Worm (Caenorhabditis elegans): ENCODE data around the gene T08B6.1.

The T08B6.1 gene

ce11 chrIV:4903961-4904360 lies 16.8 kb upstream of the T08B6.1 start, which contains the start of gene str-161:
Gene str-161, minus strand, starts transcription at chrIV:4904061.
- TF ChIP-seq T22C8.4 (GFP tag; IDR thresholded peaks at IDR 0.05) (no peak), ztf-23 (GFP tag; IDR thresholded peaks at IDR 0.05) (no peak), klf-2 (GFP tag; conservative IDR thresholded peaks at IDR 0.05) (no peak), flt-1 (GFP tag; IDR thresholded peaks at IDR 0.05) (no peak), ztf-29 (GFP tag; IDR thresholded peaks at IDR 0.05) (no peak), med-1 (GFP tag; optimal IDR thresholded peaks at IDR 0.05; ENCODE audit: insufficient read depth) (no peak), cog-1 (tag; optimal IDR thresholded peaks at IDR 0.05) (no peak), tab-1 (GFP tag; IDR thresholded peaks at IDR 0.05) (no peak), ref-1 (GFP tag; conservative IDR thresholded peaks at IDR 0.05) (no peak)

ce11 chrIV:4890543-4890942 lies 3.4 kb upstream of the T08B6.1 start, which contains the start of gene T08B6.9:
Gene T08B6.9, plus strand, starts transcription at chrIV:4890843.
- TF ChIP-seq tab-1 (GFP tag; IDR thresholded peaks at IDR 0.05) = no peak
- TF ChIP-seq med-1 (GFP tag; optimal IDR thresholded peaks at IDR 0.05; ENCODE audit: insufficient read depth) = no peak
- no peak for TF ChIP-seq ref-1 (GFP tag; conservative IDR thresholded peaks at IDR 0.05)
- TF ChIP-seq klf-2 (GFP tag; conservative IDR thresholded peaks at IDR 0.05) = no peak
- TF ChIP-seq T22C8.4 (GFP tag; IDR thresholded peaks at IDR 0.05) = no peak
- no peak for TF ChIP-seq flt-1 (GFP tag; IDR thresholded peaks at IDR 0.05)
- TF ChIP-seq ztf-23 (GFP tag; IDR thresholded peaks at IDR 0.05) = no peak
- no peak for TF ChIP-seq ztf-29 (GFP tag; IDR thresholded peaks at IDR 0.05)
- TF ChIP-seq cog-1 (tag; optimal IDR thresholded peaks at IDR 0.05) = no peak

- TF ChIP-seq T22C8.4 (GFP tag; IDR thresholded peaks at IDR 0.05) (no peak), ref-1 (GFP tag; conservative IDR thresholded peaks at IDR 0.05) (no peak), cog-1 (tag; optimal IDR thresholded peaks at IDR 0.05) (no peak), ztf-29 (GFP tag; IDR thresholded peaks at IDR 0.05) (no peak), med-1 (GFP tag; optimal IDR thresholded peaks at IDR 0.05; ENCODE audit: insufficient read depth) (no peak), tab-1 (GFP tag; IDR thresholded peaks at IDR 0.05) (no peak), klf-2 (GFP tag; conservative IDR thresholded peaks at IDR 0.05) (no peak), flt-1 (GFP tag; IDR thresholded peaks at IDR 0.05) (no peak), ztf-23 (GFP tag; IDR thresholded peaks at IDR 0.05) (no peak)
Measured at ce11 chrIV:4889613-4890012, 2.5 kb upstream of the T08B6.1 start, which contains the start of gene sgnh-1. Gene sgnh-1, plus strand, starts transcription at chrIV:4889913.

- no peak for TF ChIP-seq T22C8.4 (GFP tag; IDR thresholded peaks at IDR 0.05)
- TF ChIP-seq ztf-29 (GFP tag; IDR thresholded peaks at IDR 0.05) = no peak
- TF ChIP-seq cog-1 (tag; optimal IDR thresholded peaks at IDR 0.05) = no peak
- peak; percentile 23; the same call in 1 of the 2 replicates for TF ChIP-seq flt-1 (GFP tag; IDR thresholded peaks at IDR 0.05)
Measured at ce11 chrIV:4885435-4885834, 1.7 kb downstream of the T08B6.1 start.

- TF ChIP-seq klf-2 (GFP tag; conservative IDR thresholded peaks at IDR 0.05) (no peak), med-1 (GFP tag; optimal IDR thresholded peaks at IDR 0.05; ENCODE audit: insufficient read depth) (no peak), ref-1 (GFP tag; conservative IDR thresholded peaks at IDR 0.05) (no peak), ztf-29 (GFP tag; IDR thresholded peaks at IDR 0.05) (no peak), tab-1 (GFP tag; IDR thresholded peaks at IDR 0.05) (no peak), cog-1 (tag; optimal IDR thresholded peaks at IDR 0.05) (no peak), flt-1 (GFP tag; IDR thresholded peaks at IDR 0.05) (no peak), ztf-23 (GFP tag; IDR thresholded peaks at IDR 0.05) (no peak), T22C8.4 (GFP tag; IDR thresholded peaks at IDR 0.05) (no peak)
Measured at ce11 chrIV:4883984-4884383, 3.2 kb downstream of the T08B6.1 start, which contains the start of gene str-166. Gene str-166, plus strand, starts transcription at chrIV:4884284.

ce11 chrIV:4880634-4881033 lies 6.5 kb downstream of the T08B6.1 start:
- TF ChIP-seq flt-1 (GFP tag; IDR thresholded peaks at IDR 0.05) (0 out of 2 replicates have a peak, but pooled peaks have one; percentile 11), ztf-29 (GFP tag; IDR thresholded peaks at IDR 0.05) (no peak), cog-1 (tag; optimal IDR thresholded peaks at IDR 0.05) (no peak), T22C8.4 (GFP tag; IDR thresholded peaks at IDR 0.05) (no peak), ztf-23 (GFP tag; IDR thresholded peaks at IDR 0.05) (no peak), ref-1 (GFP tag; conservative IDR thresholded peaks at IDR 0.05) (no peak), tab-1 (GFP tag; IDR thresholded peaks at IDR 0.05) (peak; percentile 27; the same call in 1 of the 2 replicates), klf-2 (GFP tag; conservative IDR thresholded peaks at IDR 0.05) (no peak), med-1 (GFP tag; optimal IDR thresholded peaks at IDR 0.05; ENCODE audit: insufficient read depth) (no peak)

ce11 chrIV:4877102-4877501 lies 10.1 kb downstream of the T08B6.1 start, which contains the start of gene str-170:
Gene str-170, plus strand, starts transcription at chrIV:4877402.
- TF ChIP-seq ztf-29 (GFP tag; IDR thresholded peaks at IDR 0.05) = no peak
- no peak for TF ChIP-seq ztf-23 (GFP tag; IDR thresholded peaks at IDR 0.05)
- TF ChIP-seq T22C8.4 (GFP tag; IDR thresholded peaks at IDR 0.05) = no peak
- TF ChIP-seq klf-2 (GFP tag; conservative IDR thresholded peaks at IDR 0.05) = no peak
- TF ChIP-seq med-1 (GFP tag; optimal IDR thresholded peaks at IDR 0.05; ENCODE audit: insufficient read depth) = no peak
- no peak for TF ChIP-seq ref-1 (GFP tag; conservative IDR thresholded peaks at IDR 0.05)
- TF ChIP-seq flt-1 (GFP tag; IDR thresholded peaks at IDR 0.05) = no peak
- TF ChIP-seq cog-1 (tag; optimal IDR thresholded peaks at IDR 0.05) = no peak
- TF ChIP-seq tab-1 (GFP tag; IDR thresholded peaks at IDR 0.05) = no peak

ce11 chrIV:4874603-4875002 lies 12.6 kb downstream of the T08B6.1 start, which contains the start of gene str-174:
Gene str-174, minus strand, starts transcription at chrIV:4874703.
- no peak for TF ChIP-seq ztf-29 (GFP tag; IDR thresholded peaks at IDR 0.05)
- no peak for TF ChIP-seq T22C8.4 (GFP tag; IDR thresholded peaks at IDR 0.05)
- TF ChIP-seq ztf-23 (GFP tag; IDR thresholded peaks at IDR 0.05) = no peak
- no peak for TF ChIP-seq klf-2 (GFP tag; conservative IDR thresholded peaks at IDR 0.05)
- TF ChIP-seq cog-1 (tag; optimal IDR thresholded peaks at IDR 0.05) = no peak
- no peak for TF ChIP-seq med-1 (GFP tag; optimal IDR thresholded peaks at IDR 0.05; ENCODE audit: insufficient read depth)
- TF ChIP-seq tab-1 (GFP tag; IDR thresholded peaks at IDR 0.05) = no peak
- TF ChIP-seq ref-1 (GFP tag; conservative IDR thresholded peaks at IDR 0.05) = no peak
- no peak for TF ChIP-seq flt-1 (GFP tag; IDR thresholded peaks at IDR 0.05)

- TF ChIP-seq cog-1 (tag; optimal IDR thresholded peaks at IDR 0.05) = no peak
- TF ChIP-seq ztf-23 (GFP tag; IDR thresholded peaks at IDR 0.05) = no peak
Measured at ce11 chrIV:4870546-4870945, 16.6 kb downstream of the T08B6.1 start, which contains the start of gene str-175. Gene str-175, minus strand, starts transcription at chrIV:4870646.

- TF ChIP-seq ztf-29 (GFP tag; IDR thresholded peaks at IDR 0.05) (no peak), ztf-23 (GFP tag; IDR thresholded peaks at IDR 0.05) (no peak), cog-1 (tag; optimal IDR thresholded peaks at IDR 0.05) (no peak), klf-2 (GFP tag; conservative IDR thresholded peaks at IDR 0.05) (no peak), ref-1 (GFP tag; conservative IDR thresholded peaks at IDR 0.05) (no peak), flt-1 (GFP tag; IDR thresholded peaks at IDR 0.05) (no peak), med-1 (GFP tag; optimal IDR thresholded peaks at IDR 0.05; ENCODE audit: insufficient read depth) (no peak), T22C8.4 (GFP tag; IDR thresholded peaks at IDR 0.05) (no peak), tab-1 (GFP tag; IDR thresholded peaks at IDR 0.05) (no peak)
Measured at ce11 chrIV:4867610-4868009, 19.5 kb downstream of the T08B6.1 start, which contains the start of gene str-172. Gene str-172, minus strand, starts transcription at chrIV:4867710.

All from whole organism, midembryonic.